Worm (Caenorhabditis elegans) whole organism, L4 larva: ENCODE results near the gene R13H4.2.

ENCODE experiments used
- D1046.2 ChIP-seq: fragments of 200-800 bp; sonication (Bioruptor generic); IDR thresholded peaks from 2 replicates; pipeline ENCODE4 v1.3.6; 2022; ENCODE audit warnings: missing genetic modification characterization, missing compliant biosample characterization
- T20F7.1 ChIP-seq: fragments of 200-800 bp; sonication (Bioruptor generic); optimal IDR thresholded peaks from 2 replicates; lab custom pipeline; 2018; ENCODE audit warnings: mild to moderate bottlenecking, missing genetic modification characterization, missing compliant biosample characterization
- ZK546.5 ChIP-seq, 2 experiments: sonication (generic microtip); optimal IDR thresholded peaks; 2 replicates each; lab custom pipeline; 2017; ENCODE audit warnings: missing biosample characterization in 2 of 2, missing genetic modification characterization in 2 of 2
- aha-1 ChIP-seq: fragments of 150-350 bp; peaks from one replicate; lab custom pipeline; 2014; ENCODE audit warnings: missing biosample characterization, missing genetic modification characterization
- ama-1 ChIP-seq: fragments of 150-350 bp; optimal IDR thresholded peaks from 2 replicates; lab custom pipeline; 2014; ENCODE audit warnings: inconsistent platforms, mixed read lengths
- arid-1 ChIP-seq: fragments of 200-800 bp; sonication (Bioruptor generic); conservative IDR thresholded peaks from 2 replicates; pipeline ENCODE4 v1.3.6; 2022; ENCODE audit warnings: missing genetic modification reagents, missing genetic modification characterization, missing compliant biosample characterization
- attf-4 ChIP-seq: sonication (generic microtip); optimal IDR thresholded peaks from 3 replicates; lab custom pipeline; 2017; ENCODE audit warnings: missing biosample characterization, missing genetic modification characterization
- ceh-28 ChIP-seq: fragments of 150-350 bp; optimal IDR thresholded peaks from 2 replicates; lab custom pipeline; 2014; ENCODE audit warnings: missing biosample characterization, missing genetic modification reagents, missing genetic modification characterization
- cey-2 ChIP-seq: sonication (generic microtip); optimal IDR thresholded peaks from 3 replicates; lab custom pipeline; 2017; ENCODE audit warnings: missing genetic modification characterization, mild to moderate bottlenecking, missing compliant biosample characterization, antibody characterized with exemption, borderline replicate concordance; ENCODE audit not compliant: insufficient read depth
- ctbp-1 ChIP-seq: fragments of 200-800 bp; sonication (Bioruptor generic); IDR thresholded peaks from 2 replicates; pipeline ENCODE4 v1.3.6; 2022; ENCODE audit warnings: missing genetic modification reagents, missing genetic modification characterization, missing compliant biosample characterization
- daf-19 ChIP-seq: fragments of 200-800 bp; sonication (Bioruptor generic); conservative IDR thresholded peaks from 2 replicates; pipeline ENCODE4 v1.3.6; 2022; ENCODE audit warnings: missing genetic modification characterization, missing compliant biosample characterization
- daf-8 ChIP-seq: fragments of 200-800 bp; sonication (Bioruptor generic); IDR thresholded peaks from 2 replicates; pipeline ENCODE4 v1.3.6; 2022; ENCODE audit warnings: missing genetic modification characterization, missing compliant biosample characterization
- dmd-8 ChIP-seq: fragments of 200-800 bp; sonication (Bioruptor generic); IDR thresholded peaks from 2 replicates; pipeline ENCODE4 v1.3.6; 2022; ENCODE audit warnings: missing genetic modification characterization, missing compliant biosample characterization
- dmd-9 ChIP-seq: fragments of 200-800 bp; sonication (Bioruptor generic); IDR thresholded peaks from 2 replicates; pipeline ENCODE4 v1.3.6; 2022; ENCODE audit warnings: missing genetic modification reagents, missing genetic modification characterization, missing compliant biosample characterization
- dpl-1 ChIP-seq: fragments of 150-350 bp; optimal IDR thresholded peaks from 2 replicates; lab custom pipeline; 2014; ENCODE audit warnings: missing biosample characterization, missing genetic modification reagents, missing genetic modification characterization
- dve-1 ChIP-seq: sonication (generic microtip); optimal IDR thresholded peaks from 2 replicates; lab custom pipeline; 2017; ENCODE audit warnings: antibody characterized with exemption, mild to moderate bottlenecking, missing genetic modification characterization, missing compliant biosample characterization; ENCODE audit not compliant: insufficient read depth
- fkh-10 ChIP-seq: fragments of 150-350 bp; optimal IDR thresholded peaks from 2 replicates; lab custom pipeline; 2014; ENCODE audit warnings: missing biosample characterization, missing genetic modification reagents, missing genetic modification characterization
- gei-8 ChIP-seq: fragments of 200-800 bp; sonication (Bioruptor generic); optimal IDR thresholded peaks from 2 replicates; lab custom pipeline; 2018; ENCODE audit warnings: mild to moderate bottlenecking, missing genetic modification characterization, missing compliant biosample characterization
- hif-1 ChIP-seq, 2 experiments: sonication (generic microtip); optimal IDR thresholded peaks; 2 replicates each; lab custom pipeline; 2016 to 2017; ENCODE audit warnings: missing compliant biosample characterization in 2 of 2, missing genetic modification characterization in 2 of 2, missing genetic modification reagents in 2 of 2, missing genotype in 2 of 2, mild to moderate bottlenecking in 1 of 2
- hlh-11 ChIP-seq: fragments of 200-800 bp; sonication (Bioruptor generic); optimal IDR thresholded peaks from 2 replicates; lab custom pipeline; 2018; ENCODE audit warnings: mild to moderate bottlenecking, missing genetic modification characterization, missing compliant biosample characterization
- hlh-30 ChIP-seq: sonication (generic microtip); optimal IDR thresholded peaks from 2 replicates; lab custom pipeline; 2017; ENCODE audit warnings: antibody characterized with exemption, mild to moderate bottlenecking, missing genetic modification characterization, missing compliant biosample characterization; ENCODE audit not compliant: insufficient read depth
- lin-13 ChIP-seq: fragments of 150-350 bp; optimal IDR thresholded peaks from 2 replicates; lab custom pipeline; 2014; ENCODE audit warnings: missing biosample characterization, missing genetic modification reagents, missing genetic modification characterization
- lin-29 ChIP-seq: fragments of 200-800 bp; sonication (Bioruptor generic); IDR thresholded peaks from 2 replicates; pipeline ENCODE4 v1.3.6; 2022; ENCODE audit warnings: missing genetic modification reagents, missing genetic modification characterization, missing compliant biosample characterization
- lir-3 ChIP-seq: sonication (generic microtip); optimal IDR thresholded peaks from 2 replicates; lab custom pipeline; 2016; ENCODE audit warnings: mild to moderate bottlenecking, missing genetic modification characterization, missing compliant biosample characterization
- lsy-2 ChIP-seq, 2 experiments: fragments of 150-350 bp in 1 of 2; sonication (generic microtip) in 1 of 2; optimal IDR thresholded peaks; 2 replicates each; lab custom pipeline; 2014 to 2017; ENCODE audit warnings: missing biosample characterization in 2 of 2, missing genetic modification characterization in 2 of 2
- madf-5 ChIP-seq, 2 experiments: fragments of 200-800 bp; sonication (Bioruptor generic); IDR thresholded peaks; 2 replicates each; pipeline ENCODE4 v1.3.6; 2022; ENCODE audit warnings: missing compliant biosample characterization in 2 of 2, missing genetic modification characterization in 2 of 2
- madf-9 ChIP-seq: fragments of 200-800 bp; sonication (Bioruptor generic); conservative IDR thresholded peaks from 2 replicates; pipeline ENCODE4 v1.3.6; 2022; ENCODE audit warnings: missing genetic modification reagents, missing genetic modification characterization, missing compliant biosample characterization
- mdl-1 ChIP-seq, 2 experiments: fragments of 150-350 bp in 1 of 2; sonication (generic microtip) in 1 of 2; optimal IDR thresholded peaks; 2 replicates each; lab custom pipeline; 2014 to 2017; ENCODE audit warnings: missing biosample characterization in 2 of 2, missing genetic modification characterization in 2 of 2
- mes-2 ChIP-seq: sonication (generic microtip); optimal IDR thresholded peaks from 2 replicates; lab custom pipeline; 2016; ENCODE audit warnings: missing genotype, mild to moderate bottlenecking, missing genetic modification characterization, missing compliant biosample characterization; ENCODE audit not compliant: poor library complexity, severe bottlenecking
- mxl-3 ChIP-seq: fragments of 200-800 bp; sonication (Bioruptor generic); optimal IDR thresholded peaks from 2 replicates; lab custom pipeline; 2018; ENCODE audit warnings: mild to moderate bottlenecking, missing genetic modification characterization, missing compliant biosample characterization
- nhr-10 ChIP-seq: fragments of 150-350 bp; optimal IDR thresholded peaks from 2 replicates; lab custom pipeline; 2014; ENCODE audit warnings: missing biosample characterization, missing genetic modification characterization
- nhr-11 ChIP-seq: fragments of 150-350 bp; optimal IDR thresholded peaks from 2 replicates; lab custom pipeline; 2014; ENCODE audit warnings: missing biosample characterization, missing genetic modification characterization
- nhr-25 ChIP-seq: sonication (generic microtip); optimal IDR thresholded peaks from 2 replicates; lab custom pipeline; 2017; ENCODE audit warnings: missing genetic modification characterization, mild to moderate bottlenecking, missing compliant biosample characterization, antibody characterized with exemption, moderate library complexity, borderline replicate concordance; ENCODE audit not compliant: insufficient read depth
- nhr-48 ChIP-seq: sonication (generic microtip); optimal IDR thresholded peaks from 2 replicates; lab custom pipeline; 2016; ENCODE audit warnings: mild to moderate bottlenecking, missing genetic modification characterization, missing compliant biosample characterization
- pha-4 ChIP-seq, 2 experiments: fragments of 150-350 bp in 1 of 2; fragments of 200-800 bp in 1 of 2; sonication (Bioruptor generic) in 1 of 2; IDR thresholded peaks in 1 of 2; optimal IDR thresholded peaks in 1 of 2; 2 replicates each; pipeline versions ENCODE4 v1.3.6 to Lab custom; 2014 to 2022; ENCODE audit warnings: missing genetic modification characterization in 2 of 2, missing genetic modification reagents in 2 of 2, missing biosample characterization in 1 of 2, missing compliant biosample characterization in 1 of 2
- php-3 ChIP-seq: fragments of 200-800 bp; sonication (Bioruptor generic); IDR thresholded peaks from 2 replicates; pipeline ENCODE4 v1.3.6; 2022; ENCODE audit warnings: missing genetic modification reagents, missing genetic modification characterization, missing compliant biosample characterization
- rbr-2 ChIP-seq: sonication (generic microtip); optimal IDR thresholded peaks from 2 replicates; lab custom pipeline; 2016; ENCODE audit warnings: missing genotype, missing genetic modification characterization, missing compliant biosample characterization
- saeg-2 ChIP-seq: fragments of 200-800 bp; sonication (Bioruptor generic); IDR thresholded peaks from 2 replicates; pipeline ENCODE4 v1.3.6; 2022; ENCODE audit warnings: missing genetic modification reagents, missing genetic modification characterization, missing compliant biosample characterization
- snpc-4 ChIP-seq: fragments of 150-350 bp; optimal IDR thresholded peaks from 2 replicates; lab custom pipeline; 2014; ENCODE audit warnings: missing biosample characterization, missing genetic modification characterization
- spr-1 ChIP-seq: sonication (generic microtip); optimal IDR thresholded peaks from 2 replicates; lab custom pipeline; 2016; ENCODE audit warnings: mild to moderate bottlenecking, missing genetic modification characterization, missing compliant biosample characterization
- tag-97 ChIP-seq: fragments of 200-800 bp; sonication (Bioruptor generic); IDR thresholded peaks from 2 replicates; pipeline ENCODE4 v1.3.6; 2022; ENCODE audit warnings: missing genetic modification characterization, missing compliant biosample characterization
- unc-39 ChIP-seq: sonication (generic microtip); optimal IDR thresholded peaks from 2 replicates; lab custom pipeline; 2017; ENCODE audit warnings: missing biosample characterization, missing genetic modification characterization
- unc-62 ChIP-seq, 3 experiments: fragments of 150-350 bp in 1 of 3; sonication (generic microtip); optimal IDR thresholded peaks in 2 of 3; peaks in 1 of 3; 1 replicate in 1 of 3; 2 replicates in 2 of 3; lab custom pipeline; 2014 to 2017; ENCODE audit warnings: missing biosample characterization in 3 of 3, missing genetic modification characterization in 3 of 3, missing genetic modification reagents in 3 of 3, missing genotype in 1 of 3
- zip-11 ChIP-seq: fragments of 200-800 bp; sonication (Bioruptor generic); IDR thresholded peaks from 2 replicates; pipeline ENCODE4 v1.3.6; 2022; ENCODE audit warnings: missing genetic modification characterization, missing compliant biosample characterization

Gene R13H4.2

DNA sequence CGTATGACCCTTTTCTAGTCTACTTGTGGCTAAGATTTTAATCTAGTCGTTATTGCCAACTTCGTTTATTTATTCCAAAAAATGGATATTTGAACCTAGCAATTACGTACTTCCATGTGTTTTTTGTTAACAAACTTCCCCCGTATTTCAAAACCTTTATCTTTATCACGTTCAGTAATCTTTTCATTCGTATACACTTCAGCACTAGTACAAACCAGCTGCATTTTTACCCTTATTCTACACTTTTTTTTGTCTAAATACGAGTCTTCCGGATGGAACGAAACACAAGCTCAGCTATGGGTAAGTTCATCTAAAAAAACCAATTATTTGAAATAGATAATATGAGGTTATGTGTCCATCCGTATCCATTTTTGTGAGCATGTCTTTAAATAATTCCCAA lies 46.7 kb upstream of the R13H4.2 start, which contains the start of gene D2023.1 (continued):
- no peak for TF ChIP-seq pha-4 (GFP tag; IDR thresholded peaks at IDR 0.05; lab: Robert Waterston, UW)
- TF ChIP-seq pha-4 (tag; optimal IDR thresholded peaks at IDR 0.05; lab: Kevin White, UChicago) = no peak
- TF ChIP-seq arid-1 (GFP tag; lab: Robert Waterston, UW) = no peak
- TF ChIP-seq dve-1 (tag; lab: Kevin White, UChicago) = no peak
- no peak for TF ChIP-seq lsy-2 (tag; optimal IDR thresholded peaks at IDR 0.05; lab: Kevin White, UChicago)

DNA sequence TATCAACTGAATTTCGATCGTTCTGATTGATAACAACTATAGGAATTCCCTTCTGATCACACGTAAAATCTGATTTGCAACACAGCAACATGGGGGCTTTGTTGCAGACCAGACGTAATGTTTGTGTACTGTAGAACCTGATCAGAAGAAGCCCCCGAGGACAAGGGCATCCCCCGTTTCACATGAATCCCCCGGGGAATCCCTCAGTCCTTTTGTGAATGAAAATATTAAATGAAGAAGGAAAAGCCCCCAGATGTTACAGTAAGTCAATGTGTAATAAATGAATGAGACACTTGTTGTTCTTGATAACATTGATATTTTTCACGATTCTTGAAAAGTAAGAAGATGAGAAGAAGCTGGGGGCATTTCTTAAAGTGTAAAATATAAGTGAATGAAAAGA lies 42.0 kb upstream of the R13H4.2 start:
- TF ChIP-seq unc-39 (tag; lab: Kevin White, UChicago) (no peak), mdl-1 (tag; optimal IDR thresholded peaks at IDR 0.05; lab: Kevin White, UChicago) (peak; percentile 18 to 42), arid-1 (GFP tag; lab: Robert Waterston, UW) (no peak), lir-3 (tag; lab: Kevin White, UChicago) (no peak), daf-8 (GFP tag; lab: Robert Waterston, UW) (no peak), nhr-11 (tag; lab: Kevin White, UChicago) (no peak), ZK546.5 (tag; optimal IDR thresholded peaks at IDR 0.05; lab: Kevin White, UChicago) (no peak), mxl-3 (GFP tag; lab: Kevin White, UChicago) (no peak), lin-13 (no peak), madf-5 (GFP tag; IDR thresholded peaks at IDR 0.05; lab: Robert Waterston, UW) (no peak), daf-19 (GFP tag; lab: Robert Waterston, UW) (no peak), nhr-48 (tag; lab: Kevin White, UChicago) (peak; percentile 80), dpl-1 (GFP tag; lab: Kevin White, UChicago) (no peak), lin-29 (no peak), aha-1 (peak; percentile 25), snpc-4 (no peak), dmd-8 (GFP tag; lab: Robert Waterston, UW) (no peak), madf-9 (no peak), saeg-2 (GFP tag; lab: Robert Waterston, UW) (no peak), unc-62 (GFP tag; optimal IDR thresholded peaks at IDR 0.05 in 1 of 2; lab: Kevin White, UChicago) (peak in 1 of 2 experiments; percentile 76), unc-62 (tag; optimal IDR thresholded peaks at IDR 0.05; lab: Kevin White, UChicago) (no peak), hlh-11 (tag; lab: Kevin White, UChicago) (peak; percentile 16)

DNA sequence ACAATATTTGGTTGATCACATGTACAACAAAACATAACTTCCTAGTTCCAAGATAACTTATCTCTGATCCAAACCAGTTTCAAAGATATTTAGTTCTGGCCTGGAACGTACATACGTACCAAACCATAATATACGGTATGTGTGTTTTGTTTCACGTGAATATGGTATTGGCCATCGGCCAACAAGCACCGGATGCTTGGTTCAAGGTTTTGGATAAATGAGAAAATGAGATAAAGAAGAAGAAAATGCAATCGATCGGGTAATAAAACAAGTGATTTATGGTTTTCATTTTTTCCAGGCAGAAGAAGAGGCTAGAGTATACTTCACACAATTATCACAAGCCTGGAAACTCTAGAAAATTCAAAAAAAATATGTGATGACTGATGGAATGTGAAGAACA lies 40.8 kb upstream of the R13H4.2 start:
- no peak for TF ChIP-seq fkh-10 (GFP tag; lab: Kevin White, UChicago)
- TF ChIP-seq rbr-2 (tag; lab: Kevin White, UChicago) = no peak
- TF ChIP-seq spr-1 (tag; lab: Kevin White, UChicago) = no peak
- peak; percentile 7 for TF ChIP-seq hlh-11 (tag; lab: Kevin White, UChicago)
- no peak for TF ChIP-seq ceh-28 (tag; lab: Kevin White, UChicago)
- peak; percentile 36 for TF ChIP-seq hlh-30 (tag; lab: Kevin White, UChicago)

DNA sequence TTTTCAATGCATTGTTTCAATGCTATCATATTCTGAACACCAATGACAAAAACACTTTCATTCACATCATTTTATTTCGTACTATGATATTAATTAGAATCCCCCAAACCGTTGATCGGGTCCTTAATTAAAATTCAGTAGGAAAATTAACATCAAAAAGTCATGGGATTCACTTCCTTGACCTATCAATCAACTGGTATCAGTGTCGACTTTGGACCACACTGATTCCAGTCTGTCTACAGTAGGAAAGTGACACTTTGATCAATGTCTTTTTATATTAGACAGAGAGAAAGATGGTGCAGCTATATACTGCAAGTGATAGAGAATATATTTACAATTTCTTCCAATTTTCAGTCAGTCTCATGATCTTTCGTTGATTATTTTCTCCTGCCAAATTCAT lies 39.8 kb upstream of the R13H4.2 start:
- TF ChIP-seq cey-2 (tag; lab: Kevin White, UChicago) = no peak
- TF ChIP-seq D1046.2 = no peak
- TF ChIP-seq mes-2 (tag; lab: Kevin White, UChicago) = no peak
- peak in 1 of 2 experiments; percentile 98 for TF ChIP-seq unc-62 (GFP tag; optimal IDR thresholded peaks at IDR 0.05 in 1 of 2; lab: Kevin White, UChicago)
- no peak for TF ChIP-seq unc-62 (tag; optimal IDR thresholded peaks at IDR 0.05; lab: Kevin White, UChicago)
- no peak for TF ChIP-seq tag-97 (GFP tag; lab: Robert Waterston, UW)
- no peak for TF ChIP-seq nhr-10
- no peak for TF ChIP-seq gei-8
- TF ChIP-seq spr-1 (tag; lab: Kevin White, UChicago) = no peak
- TF ChIP-seq aha-1 = no peak
- TF ChIP-seq php-3 (GFP tag; lab: Robert Waterston, UW) = no peak
- TF ChIP-seq dmd-8 (GFP tag; lab: Robert Waterston, UW) = no peak
- TF ChIP-seq zip-11 (GFP tag; lab: Robert Waterston, UW) = no peak
- TF ChIP-seq ama-1 (lab: Kevin White, UChicago) = no peak
- no peak for TF ChIP-seq nhr-25
- no peak for TF ChIP-seq lin-13
- peak; percentile 18 for TF ChIP-seq hlh-11 (tag; lab: Kevin White, UChicago)
- no peak for TF ChIP-seq attf-4 (tag; lab: Kevin White, UChicago)
- no peak for TF ChIP-seq dmd-9 (GFP tag; lab: Robert Waterston, UW)
- TF ChIP-seq hif-1 (tag; optimal IDR thresholded peaks at IDR 0.05; lab: Kevin White, UChicago) = no peak
- no peak for TF ChIP-seq T20F7.1
- TF ChIP-seq ctbp-1 (GFP tag; lab: Robert Waterston, UW) = no peak
